Worm (Caenorhabditis elegans): ENCODE results near the gene F12F6.7.

- TF ChIP-seq mep-1 (tag; optimal IDR thresholded peaks at IDR 0.05), result no peak
- TF ChIP-seq nhr-12 (tag; optimal IDR thresholded peaks at IDR 0.05), result no peak
- peak; percentile 32 for TF ChIP-seq unc-62 (GFP tag; optimal IDR thresholded peaks at IDR 0.05)
- TF ChIP-seq ces-1 (GFP tag; optimal IDR thresholded peaks at IDR 0.05), result peak; percentile 17
- peak; percentile 34 for TF ChIP-seq ztf-11 (tag; optimal IDR thresholded peaks at IDR 0.05)
- no peak for TF ChIP-seq nhr-76 (tag; optimal IDR thresholded peaks at IDR 0.05)
Observed at ce11 chrIV:11524241-11524692, 37.4 kb downstream of the F12F6.7 start, which contains the start of gene mep-1.
